Fruit fly (Drosophila melanogaster) whole organism, embryonic: ENCODE data around the gene CG3529.

Experiments
- CG14014 ChIP-seq: fragments of 200-800 bp; sonication (Bioruptor generic); IDR thresholded peaks from 2 replicates; pipeline ENCODE4 v1.3.6; 2022; ENCODE audit warnings: missing biosample characterization, missing genetic modification characterization
- CG14667 ChIP-seq: fragments of 200-800 bp; sonication (Bioruptor generic); IDR thresholded peaks from 2 replicates; pipeline ENCODE4 v1.3.6; 2022; ENCODE audit warnings: missing biosample characterization, missing genetic modification characterization
- CG15269 ChIP-seq: fragments of 200-800 bp; sonication (Bioruptor generic); optimal IDR thresholded peaks from 2 replicates; lab custom pipeline; 2018; ENCODE audit warnings: missing biosample characterization, mild to moderate bottlenecking, missing genetic modification characterization, moderate library complexity
- CG16813 ChIP-seq: fragments of 200-800 bp; sonication (Bioruptor generic); IDR thresholded peaks from 3 replicates; pipeline ENCODE4 v1.3.6; 2022; ENCODE audit warnings: missing biosample characterization, missing genetic modification characterization; ENCODE audit not compliant: partially characterized antibody
- CG17361 ChIP-seq: fragments of 200-800 bp; sonication (Bioruptor generic); IDR thresholded peaks from 3 replicates; pipeline ENCODE4 v1.3.6; 2022; ENCODE audit warnings: missing biosample characterization, missing genetic modification characterization
- CG17568 ChIP-seq: fragments of 200-800 bp; sonication (Bioruptor generic); optimal IDR thresholded peaks from 2 replicates; lab custom pipeline; 2018; ENCODE audit warnings: missing biosample characterization, mild to moderate bottlenecking, missing genetic modification characterization, moderate library complexity
- CG2120 ChIP-seq: fragments of 200-800 bp; sonication (Bioruptor generic); optimal IDR thresholded peaks from 3 replicates; lab custom pipeline; 2016; ENCODE audit warnings: missing biosample characterization, missing genetic modification characterization
- CG31224 ChIP-seq: fragments of 200-800 bp; sonication (Bioruptor generic); IDR thresholded peaks from 2 replicates; pipeline ENCODE4 v1.3.6; 2022; ENCODE audit warnings: missing biosample characterization, missing genetic modification characterization
- CG31441 ChIP-seq: fragments of 200-800 bp; sonication (Bioruptor generic); IDR thresholded peaks from 2 replicates; pipeline ENCODE4 v1.3.6; 2022; ENCODE audit warnings: missing biosample characterization, missing genetic modification characterization
- CG32532 ChIP-seq: fragments of 200-800 bp; sonication (Bioruptor generic); IDR thresholded peaks from 2 replicates; pipeline ENCODE4 v1.3.6; 2022; ENCODE audit warnings: missing biosample characterization, missing genetic modification characterization
- CG4854 ChIP-seq: fragments of 200-800 bp; sonication (Bioruptor generic); optimal IDR thresholded peaks from 2 replicates; lab custom pipeline; 2016; ENCODE audit warnings: missing biosample characterization, missing genetic modification characterization, inconsistent platforms
- CG5180 ChIP-seq: fragments of 200-800 bp; sonication (Bioruptor generic); optimal IDR thresholded peaks from 3 replicates; lab custom pipeline; 2017; ENCODE audit warnings: missing biosample characterization, missing genetic modification characterization, mild to moderate bottlenecking, moderate library complexity, missing genetic modification reagents
- CG5245 ChIP-seq: fragments of 200-800 bp; sonication (Bioruptor generic); optimal IDR thresholded peaks from 3 replicates; lab custom pipeline; 2016; ENCODE audit warnings: missing biosample characterization, missing genetic modification characterization
- CG6683 ChIP-seq: fragments of 200-800 bp; sonication (Bioruptor generic); optimal IDR thresholded peaks from 2 replicates; lab custom pipeline; 2017; ENCODE audit warnings: missing biosample characterization, mild to moderate bottlenecking, missing genetic modification characterization, missing genetic modification reagents
- CG7271 ChIP-seq: fragments of 200-800 bp; sonication (Bioruptor generic); optimal IDR thresholded peaks from 2 replicates; lab custom pipeline; 2018; ENCODE audit warnings: missing biosample characterization, mild to moderate bottlenecking, missing genetic modification characterization, moderate library complexity
- CG8290 ChIP-seq, 3 experiments: fragments of 200-800 bp; sonication (Bioruptor generic); optimal IDR thresholded peaks; 2 replicates each; lab custom pipeline; 2016 to 2019; ENCODE audit warnings: missing biosample characterization in 3 of 3, missing genetic modification characterization in 3 of 3, mild to moderate bottlenecking in 2 of 3, moderate library complexity in 1 of 3
- CG8388 ChIP-seq: fragments of 200-800 bp; sonication (Bioruptor generic); optimal IDR thresholded peaks from 2 replicates; lab custom pipeline; 2019; ENCODE audit warnings: missing biosample characterization, mild to moderate bottlenecking, missing genetic modification characterization, moderate library complexity
- CG9437 ChIP-seq: fragments of 200-800 bp; sonication (Bioruptor generic); optimal IDR thresholded peaks from 2 replicates; lab custom pipeline; 2018; ENCODE audit warnings: missing biosample characterization, mild to moderate bottlenecking, missing genetic modification characterization
- CTCF ChIP-seq: fragments of 200-800 bp; sonication (Bioruptor generic); optimal IDR thresholded peaks from 2 replicates; lab custom pipeline; 2017; ENCODE audit warnings: missing biosample characterization, mild to moderate bottlenecking, missing genetic modification characterization, moderate library complexity
- D19B ChIP-seq: fragments of 200-800 bp; sonication (Bioruptor generic); optimal IDR thresholded peaks from 2 replicates; lab custom pipeline; 2017; ENCODE audit warnings: missing biosample characterization, mild to moderate bottlenecking, missing genetic modification characterization
- Doc2 ChIP-seq: fragments of 200-800 bp; sonication (Bioruptor generic); IDR thresholded peaks from 2 replicates; pipeline ENCODE4 v1.3.6; 2022; ENCODE audit warnings: missing biosample characterization, missing genetic modification characterization
- Fer1 ChIP-seq: fragments of 200-800 bp; sonication (Bioruptor generic); optimal IDR thresholded peaks from 2 replicates; lab custom pipeline; 2017; ENCODE audit warnings: missing biosample characterization, mild to moderate bottlenecking, missing genetic modification characterization
- Gug ChIP-seq: fragments of 200-800 bp; sonication (Bioruptor generic); IDR thresholded peaks from 4 replicates; pipeline ENCODE4 v1.3.6; 2022; ENCODE audit warnings: missing biosample characterization, missing genetic modification characterization
- Hr39 ChIP-seq: fragments of >200 bp; optimal IDR thresholded peaks from 2 replicates; lab custom pipeline; 2017
- Lim3 ChIP-seq: fragments of 200-800 bp; sonication (Bioruptor generic); IDR thresholded peaks from 2 replicates; pipeline ENCODE4 v1.3.6; 2022; ENCODE audit warnings: missing biosample characterization, missing genetic modification characterization
- Meics ChIP-seq: fragments of 200-800 bp; sonication (Bioruptor generic); optimal IDR thresholded peaks from 2 replicates; lab custom pipeline; 2017; ENCODE audit warnings: missing biosample characterization, mild to moderate bottlenecking, missing genetic modification characterization
- Myb ChIP-seq: fragments of 200-800 bp; sonication (Bioruptor generic); optimal IDR thresholded peaks from 2 replicates; lab custom pipeline; 2016; ENCODE audit warnings: missing biosample characterization, missing genetic modification characterization
- NK7.1 ChIP-seq: fragments of 200-800 bp; sonication (Bioruptor generic); optimal IDR thresholded peaks from 3 replicates; lab custom pipeline; 2016; ENCODE audit warnings: missing biosample characterization, missing genetic modification characterization
- PHDP ChIP-seq: fragments of 200-800 bp; sonication (Bioruptor generic); optimal IDR thresholded peaks from 3 replicates; lab custom pipeline; 2018; ENCODE audit warnings: missing biosample characterization, mild to moderate bottlenecking, missing genetic modification characterization, moderate library complexity
- Rx ChIP-seq: fragments of 200-800 bp; sonication (Bioruptor generic); IDR thresholded peaks from 2 replicates; pipeline ENCODE4 v1.3.6; 2022; ENCODE audit warnings: missing biosample characterization, missing genetic modification characterization
- Xrp1 ChIP-seq: fragments of 200-800 bp; sonication (Bioruptor generic); IDR thresholded peaks from 2 replicates; pipeline ENCODE4 v1.3.6; 2022; ENCODE audit warnings: missing biosample characterization, missing genetic modification characterization
- amos ChIP-seq: fragments of 200-800 bp; sonication (Bioruptor generic); IDR thresholded peaks from 2 replicates; pipeline ENCODE4 v1.3.6; 2022; ENCODE audit warnings: missing biosample characterization, missing genetic modification characterization; ENCODE audit not compliant: partially characterized antibody
- bbx ChIP-seq: fragments of 200-800 bp; sonication (Bioruptor generic); IDR thresholded peaks from 2 replicates; pipeline ENCODE4 v1.3.6; 2022; ENCODE audit warnings: missing biosample characterization, missing genetic modification characterization; ENCODE audit not compliant: partially characterized antibody
- bsh ChIP-seq, 2 experiments: fragments of 200-800 bp; sonication (Bioruptor generic); optimal IDR thresholded peaks; 2 replicates each; lab custom pipeline; 2017 to 2018; ENCODE audit warnings: mild to moderate bottlenecking in 2 of 2, missing biosample characterization in 2 of 2, missing genetic modification characterization in 2 of 2, moderate library complexity in 1 of 2
- da ChIP-seq: fragments of 200-800 bp; sonication (Bioruptor generic); optimal IDR thresholded peaks from 2 replicates; lab custom pipeline; 2016; ENCODE audit warnings: missing biosample characterization, missing genetic modification characterization
- ems ChIP-seq: fragments of 200-800 bp; sonication (Bioruptor generic); optimal IDR thresholded peaks from 3 replicates; lab custom pipeline; 2016; ENCODE audit warnings: missing biosample characterization, missing genetic modification characterization
- en ChIP-seq: fragments of 200-800 bp; sonication (Bioruptor generic); optimal IDR thresholded peaks from 2 replicates; lab custom pipeline; 2016; ENCODE audit warnings: missing biosample characterization, missing genetic modification characterization
- ewg ChIP-seq: fragments of 200-800 bp; sonication (Bioruptor generic); optimal IDR thresholded peaks from 3 replicates; lab custom pipeline; 2017; ENCODE audit warnings: mild to moderate bottlenecking, missing biosample characterization, missing genetic modification reagents, missing genetic modification characterization
- gro ChIP-seq: fragments of 200-800 bp; sonication (Bioruptor generic); optimal IDR thresholded peaks from 2 replicates; lab custom pipeline; 2016; ENCODE audit warnings: missing biosample characterization, missing genetic modification characterization
- ken ChIP-seq: fragments of 200-800 bp; sonication (Bioruptor generic); IDR thresholded peaks from 3 replicates; pipeline ENCODE4 v1.3.6; 2022; ENCODE audit warnings: missing biosample characterization, missing genetic modification characterization
- lab ChIP-seq: fragments of 200-800 bp; sonication (Bioruptor generic); optimal IDR thresholded peaks from 3 replicates; lab custom pipeline; 2017; ENCODE audit warnings: missing biosample characterization, missing genetic modification characterization, mild to moderate bottlenecking, moderate library complexity, missing genetic modification reagents
- lilli ChIP-seq: fragments of 200-800 bp; sonication (Bioruptor generic); optimal IDR thresholded peaks from 3 replicates; lab custom pipeline; 2016; ENCODE audit warnings: missing biosample characterization, missing genetic modification characterization
- scrt ChIP-seq: fragments of 200-800 bp; sonication (Bioruptor generic); optimal IDR thresholded peaks from 2 replicates; lab custom pipeline; 2018; ENCODE audit warnings: missing biosample characterization, mild to moderate bottlenecking, missing genetic modification characterization, moderate library complexity
- sima ChIP-seq: fragments of 200-800 bp; sonication (Bioruptor generic); optimal IDR thresholded peaks from 2 replicates; lab custom pipeline; 2016; ENCODE audit warnings: missing biosample characterization, missing genetic modification characterization
- sqz ChIP-seq: fragments of 200-800 bp; sonication (Bioruptor generic); optimal IDR thresholded peaks from 3 replicates; lab custom pipeline; 2018; ENCODE audit warnings: missing biosample characterization, mild to moderate bottlenecking, missing genetic modification characterization
- tna ChIP-seq: fragments of 200-800 bp; sonication (Bioruptor generic); IDR thresholded peaks from 2 replicates; pipeline ENCODE4 v1.3.6; 2022; ENCODE audit warnings: missing biosample characterization, missing genetic modification characterization; ENCODE audit not compliant: partially characterized antibody
- tup ChIP-seq: fragments of 200-800 bp; sonication (Bioruptor generic); optimal IDR thresholded peaks from 2 replicates; lab custom pipeline; 2016; ENCODE audit warnings: missing biosample characterization, mild to moderate bottlenecking, missing genetic modification characterization, moderate library complexity
- twi ChIP-seq: fragments of 200-800 bp; optimal IDR thresholded peaks from 2 replicates; lab custom pipeline; 2019; ENCODE audit warnings: missing biosample characterization, mild to moderate bottlenecking, missing genetic modification characterization, moderate library complexity
- tx ChIP-seq: fragments of 200-800 bp; sonication (Bioruptor generic); optimal IDR thresholded peaks from 2 replicates; lab custom pipeline; 2016; ENCODE audit warnings: missing biosample characterization, missing genetic modification characterization
- zf30C ChIP-seq: fragments of 200-800 bp; sonication (Bioruptor generic); optimal IDR thresholded peaks from 3 replicates; lab custom pipeline; 2018; ENCODE audit warnings: missing biosample characterization, mild to moderate bottlenecking, missing genetic modification characterization

The CG3529 gene

dm6 chr3L:9451522-9452118 is 5.0 kb downstream of the CG3529 start, which contains the start of the genes CG3448 and ghi (continued):
- TF ChIP-seq Xrp1 (GFP tag; lab: Robert Waterston, UW) = peak; percentile 76
- peak; percentile 28 for TF ChIP-seq ewg (GFP tag; lab: Kevin White, UChicago)
- no peak for TF ChIP-seq ken
- TF ChIP-seq CG16813 (GFP tag; lab: Robert Waterston, UW) = peak; percentile 72
- TF ChIP-seq zf30C = no peak
- TF ChIP-seq twi (tag; lab: Kevin White, UChicago) = peak; percentile 13
- TF ChIP-seq sqz (GFP tag; lab: Kevin White, UChicago) = peak; percentile 55
- no peak for TF ChIP-seq sima (GFP tag; lab: Kevin White, UChicago)
- peak; percentile 54 for TF ChIP-seq PHDP
- no peak for TF ChIP-seq en (GFP tag; lab: Kevin White, UChicago)
- peak; percentile 83 for TF ChIP-seq lab (GFP tag; lab: Kevin White, UChicago)
- TF ChIP-seq CG15269 = peak; percentile 28
- peak; percentile 37 for TF ChIP-seq CG6683
- TF ChIP-seq amos = peak; percentile 73; the same call in 1 of the 2 replicates
- peak; percentile 31; the same call in 1 of the 4 replicates for TF ChIP-seq Gug (GFP tag; lab: Robert Waterston, UW)
- peak; percentile 36 for TF ChIP-seq CG7271
- no peak for TF ChIP-seq CG9437
- peak; percentile 70 for TF ChIP-seq CG2120 (GFP tag; lab: Kevin White, UChicago)
- TF ChIP-seq CG17361 (GFP tag; lab: Robert Waterston, UW) = peak; percentile 73
- TF ChIP-seq CG14014 (GFP tag; lab: Robert Waterston, UW) = no peak
- TF ChIP-seq tx = no peak
- peak; percentile 59 for TF ChIP-seq lilli (GFP tag; lab: Kevin White, UChicago)
- TF ChIP-seq CG5180 = no peak
- peak; percentile 87 for TF ChIP-seq Myb (GFP tag; lab: Kevin White, UChicago)
- peak; percentile 82 for TF ChIP-seq Fer1
- TF ChIP-seq CG5245 (GFP tag; lab: Kevin White, UChicago) = peak; percentile 36
- no peak for TF ChIP-seq da (GFP tag; lab: Kevin White, UChicago)
- TF ChIP-seq CTCF (GFP tag; lab: Kevin White, UChicago) = peak; percentile 35
- peak; percentile 51 for TF ChIP-seq CG8388 (GFP tag; lab: Kevin White, UChicago)
- TF ChIP-seq CG32532 (GFP tag; lab: Robert Waterston, UW) = no peak; the same call in 1 of the 2 replicates
- TF ChIP-seq CG14667 (GFP tag; lab: Robert Waterston, UW) = no peak
- peak; percentile 45; the same call in 1 of the 2 replicates for TF ChIP-seq tna
- peak; percentile 0 for TF ChIP-seq CG4854 (GFP tag; lab: Kevin White, UChicago)
- peak; percentile 91 for TF ChIP-seq scrt (GFP tag; lab: Kevin White, UChicago)
- TF ChIP-seq Hr39 = no peak
- TF ChIP-seq ems (GFP tag; lab: Kevin White, UChicago) = peak; percentile 52
- no peak for TF ChIP-seq D19B (GFP tag; lab: Kevin White, UChicago)
- TF ChIP-seq gro (GFP tag; lab: Kevin White, UChicago) = peak; percentile 41
- no peak for TF ChIP-seq Doc2 (GFP tag; lab: Robert Waterston, UW)
- peak; percentile 77 for TF ChIP-seq CG31441 (GFP tag; lab: Robert Waterston, UW)
- peak; percentile 3 for TF ChIP-seq CG8290 (GFP tag; optimal IDR thresholded peaks at IDR 0.05; lab: Kevin White, UChicago)
- TF ChIP-seq CG8290 (tag; optimal IDR thresholded peaks at IDR 0.05; lab: Kevin White, UChicago) = peak in 1 of 2 experiments; percentile 65
- peak; percentile 52 for TF ChIP-seq Meics (GFP tag; lab: Kevin White, UChicago)
- TF ChIP-seq bsh (GFP tag; optimal IDR thresholded peaks at IDR 0.05; lab: Kevin White, UChicago) = peak in 1 of 2 experiments; percentile 40
- no peak for TF ChIP-seq NK7.1
- no peak for TF ChIP-seq CG17568
- no peak for TF ChIP-seq tup
- TF ChIP-seq CG31224 = peak; percentile 40
- TF ChIP-seq Rx (GFP tag; lab: Robert Waterston, UW) = peak; percentile 22; the same call in 1 of the 2 replicates
- TF ChIP-seq Lim3 (GFP tag; lab: Robert Waterston, UW) = no peak
- TF ChIP-seq bbx = peak; percentile 80
